Worm (Caenorhabditis elegans) whole organism, young adult: ENCODE results near the gene Y55F3BR.6.

Experiments used
- B0336.3 ChIP-seq: fragments of 200-800 bp; sonication (Bioruptor generic); IDR thresholded peaks from 2 replicates; pipeline ENCODE4 v1.3.6; 2022; ENCODE audit warnings: missing genetic modification characterization, missing compliant biosample characterization
- F55B11.4 ChIP-seq: sonication (generic microtip); optimal IDR thresholded peaks from 2 replicates; lab custom pipeline; 2016; ENCODE audit warnings: missing compliant biosample characterization, missing genetic modification characterization, borderline replicate concordance; ENCODE audit not compliant: insufficient read depth
- K11D2.4 ChIP-seq: fragments of 200-800 bp; sonication (Bioruptor generic); IDR thresholded peaks from 2 replicates; pipeline ENCODE4 v1.3.6; 2022; ENCODE audit warnings: missing genetic modification reagents, missing genetic modification characterization, missing compliant biosample characterization
- chd-7 ChIP-seq: sonication (generic microtip); optimal IDR thresholded peaks from 2 replicates; lab custom pipeline; 2016; ENCODE audit warnings: mild to moderate bottlenecking, missing genetic modification characterization, moderate library complexity, missing compliant biosample characterization
- fkh-3 ChIP-seq: sonication (generic microtip); optimal IDR thresholded peaks from 2 replicates; lab custom pipeline; 2016; ENCODE audit warnings: mild to moderate bottlenecking, missing genetic modification characterization, missing compliant biosample characterization
- mel-28 ChIP-seq: sonication (generic microtip); optimal IDR thresholded peaks from 2 replicates; lab custom pipeline; 2016; ENCODE audit warnings: borderline replicate concordance, mild to moderate bottlenecking, missing genetic modification characterization, missing compliant biosample characterization
- nfya-2 ChIP-seq: fragments of 200-800 bp; sonication (Bioruptor generic); IDR thresholded peaks from 2 replicates; pipeline ENCODE4 v1.3.6; 2022; ENCODE audit warnings: missing genetic modification reagents, missing genetic modification characterization, missing compliant biosample characterization
- tbx-9 ChIP-seq: sonication (generic microtip); optimal IDR thresholded peaks from 2 replicates; lab custom pipeline; 2016; ENCODE audit warnings: borderline replicate concordance, missing genetic modification characterization, inconsistent platforms, missing compliant biosample characterization
- ztf-18 ChIP-seq: sonication (generic microtip); optimal IDR thresholded peaks from 2 replicates; lab custom pipeline; 2016; ENCODE audit warnings: missing genotype, mild to moderate bottlenecking, missing genetic modification characterization, missing compliant biosample characterization

The Y55F3BR.6 gene

DNA sequence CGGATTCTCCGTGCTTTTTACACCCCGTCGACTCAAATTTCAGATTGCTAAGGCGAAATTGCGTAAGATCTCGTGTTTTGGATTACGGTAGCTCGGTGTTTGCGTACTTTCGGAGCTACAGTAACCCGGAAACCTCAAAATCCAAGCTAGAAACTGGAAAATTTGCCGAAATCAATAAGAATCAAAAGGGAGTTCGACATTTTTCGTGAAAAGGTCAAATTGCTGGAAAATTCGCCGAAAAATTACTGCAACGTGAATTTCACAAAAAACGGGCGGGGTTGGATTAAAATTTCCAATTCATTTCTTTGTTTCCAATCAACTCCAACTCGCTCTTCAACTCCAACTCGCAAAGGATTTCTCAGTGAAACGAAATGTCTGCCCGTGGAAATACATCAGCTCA lies 54.2 kb downstream of the Y55F3BR.6 start, which contains the start of gene F56B3.6:
Gene F56B3.6 (plus strand): TSS at position 301 of the 400 bp plus-strand sequence.
- TF ChIP-seq B0336.3 (no peak), chd-7 (tag; lab: Kevin White, UChicago) (no peak), mel-28 (tag; lab: Kevin White, UChicago) (no peak), F55B11.4 (no peak), nfya-2 (GFP tag; lab: Robert Waterston, UW) (no peak), K11D2.4 (GFP tag; lab: Robert Waterston, UW) (no peak), tbx-9 (no peak), fkh-3 (tag; lab: Kevin White, UChicago) (no peak), ztf-18 (tag; lab: Kevin White, UChicago) (no peak)
- TF ChIP-seq, all 124 proteins: peak for 0
